Fruit fly (Drosophila melanogaster): ENCODE measurements around the gene CCT6.

Gene CCT6

dm6 chrX:15745905-15746681 is at the start of gene CCT6, which contains the start of gene CG8944 (continued):
- TF ChIP-seq Ptx1 (GFP tag; IDR thresholded peaks at IDR 0.05) (0 out of 2 replicates have a peak, but pooled peaks have one; percentile 18), Dek (tag; optimal IDR thresholded peaks at IDR 0.05) (no peak), CG6272 (GFP tag; IDR thresholded peaks at IDR 0.05) (no peak), MTF-1 (GFP tag; optimal IDR thresholded peaks at IDR 0.05; ENCODE audit: borderline replicate concordance) (no peak), lmd (GFP tag; IDR thresholded peaks at IDR 0.05) (no peak), CG6683 (GFP tag; optimal IDR thresholded peaks at IDR 0.05) (no peak), oc (tag; optimal IDR thresholded peaks at IDR 0.05) (no peak), PHDP (tag; optimal IDR thresholded peaks at IDR 0.05) (no peak), Xrp1 (GFP tag; IDR thresholded peaks at IDR 0.05) (no peak), CG8924 (tag; optimal IDR thresholded peaks at IDR 0.05) (no peak), ro (GFP tag; IDR thresholded peaks at IDR 0.05) (no peak), CG1602 (GFP tag; optimal IDR thresholded peaks at IDR 0.05) (no peak), nerfin-2 (GFP tag; IDR thresholded peaks at IDR 0.05; ENCODE audit: partially characterized antibody) (no peak), CG17361 (GFP tag; IDR thresholded peaks at IDR 0.05) (no peak), CG7786 (GFP tag; optimal IDR thresholded peaks at IDR 0.05) (no peak), bigmax (GFP tag; optimal IDR thresholded peaks at IDR 0.05) (no peak), CG11560 (tag; IDR thresholded peaks at IDR 0.05) (no peak), CG1024 (GFP tag; IDR thresholded peaks at IDR 0.05) (no peak), CG11695 (GFP tag; IDR thresholded peaks at IDR 0.05) (no peak), Ssrp (tag; optimal IDR thresholded peaks at IDR 0.05) (peak; percentile 5), NC2α (GFP tag; optimal IDR thresholded peaks at IDR 0.05) (no peak), CG2678 (tag; optimal IDR thresholded peaks at IDR 0.05) (no peak), Pdp1 (GFP tag; optimal IDR thresholded peaks at IDR 0.05) (no peak), CG32532 (GFP tag; IDR thresholded peaks at IDR 0.05) (0 out of 2 replicates have a peak, but pooled peaks have one; percentile 38), CG13287 (GFP tag; IDR thresholded peaks at IDR 0.05; ENCODE audit: partially characterized antibody) (0 out of 2 replicates have a peak, but pooled peaks have one; percentile 28), ERR (GFP tag; optimal IDR thresholded peaks at IDR 0.05) (no peak), CG11696 (GFP tag; IDR thresholded peaks at IDR 0.05) (no peak), pfk (GFP tag; optimal IDR thresholded peaks at IDR 0.05) (no peak), sens-2 (GFP tag; IDR thresholded peaks at IDR 0.05) (0 out of 2 replicates have a peak, but pooled peaks have one; percentile 12), her (GFP tag; optimal IDR thresholded peaks at IDR 0.05) (no peak), Neu2 (GFP tag; optimal IDR thresholded peaks at IDR 0.05; ENCODE audit: borderline replicate concordance) (no peak), Rfx (GFP tag; IDR thresholded peaks at IDR 0.05) (peak; percentile 57), z (GFP tag; IDR thresholded peaks at IDR 0.05) (no peak), CG9215 (GFP tag; IDR thresholded peaks at IDR 0.05) (0 out of 2 replicates have a peak, but pooled peaks have one; percentile 31), CG30403 (GFP tag; optimal IDR thresholded peaks at IDR 0.05) (peak; percentile 31), lilli (GFP tag; optimal IDR thresholded peaks at IDR 0.05) (peak; percentile 1), CG3065 (GFP tag; optimal IDR thresholded peaks at IDR 0.05) (no peak), CHES-1-like (GFP tag; optimal IDR thresholded peaks at IDR 0.05) (no peak), bcd (GFP tag; optimal IDR thresholded peaks at IDR 0.05) (peak; percentile 5), CG4404 (GFP tag; IDR thresholded peaks at IDR 0.05) (no peak), az2 (GFP tag; optimal IDR thresholded peaks at IDR 0.05) (peak; percentile 17), CG10267 (tag; optimal IDR thresholded peaks at IDR 0.05) (peak; percentile 40), CG4707 (GFP tag; optimal IDR thresholded peaks at IDR 0.05) (no peak), H15 (GFP tag; IDR thresholded peaks at IDR 0.05) (no peak), ewg (GFP tag; optimal IDR thresholded peaks at IDR 0.05) (no peak), CG13624 (GFP tag; optimal IDR thresholded peaks at IDR 0.05) (no peak), zen (tag; optimal IDR thresholded peaks at IDR 0.05) (no peak), sens (GFP tag) (peak; percentile 64), klu (GFP tag; IDR thresholded peaks at IDR 0.05) (no peak), twi (tag; optimal IDR thresholded peaks at IDR 0.05) (no peak)

All from whole organism, embryonic.